Worm (Caenorhabditis elegans) whole organism, midembryonic: ENCODE measurements around the gene tgt-1.

Source experiments
- T22C8.4 ChIP-seq: fragments of 200-800 bp; sonication (Bioruptor generic); IDR thresholded peaks from 2 replicates; pipeline ENCODE4 v1.3.6; 2022; ENCODE audit warnings: missing genetic modification characterization, missing compliant biosample characterization
- cog-1 ChIP-seq: sonication (generic microtip); optimal IDR thresholded peaks from 2 replicates; lab custom pipeline; 2016; ENCODE audit warnings: missing genetic modification characterization, missing compliant biosample characterization
- flt-1 ChIP-seq: fragments of 200-800 bp; sonication (Bioruptor generic); IDR thresholded peaks from 2 replicates; pipeline ENCODE4 v1.3.6; 2022; ENCODE audit warnings: missing genetic modification characterization, missing compliant biosample characterization
- klf-2 ChIP-seq: fragments of 200-800 bp; sonication (Bioruptor generic); conservative IDR thresholded peaks from 2 replicates; pipeline ENCODE4 v1.3.6; 2022; ENCODE audit warnings: missing genetic modification reagents, missing genetic modification characterization, missing compliant biosample characterization
- med-1 ChIP-seq: sonication (generic microtip); optimal IDR thresholded peaks from 2 replicates; lab custom pipeline; 2017; ENCODE audit warnings: missing genetic modification characterization, mild to moderate bottlenecking, missing compliant biosample characterization, antibody characterized with exemption, missing genetic modification reagents; ENCODE audit not compliant: insufficient read depth
- ref-1 ChIP-seq: fragments of 200-800 bp; sonication (Bioruptor generic); conservative IDR thresholded peaks from 2 replicates; pipeline ENCODE4 v1.3.6; 2022; ENCODE audit warnings: missing genetic modification reagents, missing genetic modification characterization, missing compliant biosample characterization
- tab-1 ChIP-seq: fragments of 200-800 bp; sonication (Bioruptor generic); IDR thresholded peaks from 2 replicates; pipeline ENCODE4 v1.3.6; 2022; ENCODE audit warnings: missing genetic modification characterization, missing compliant biosample characterization
- ztf-23 ChIP-seq: fragments of 200-800 bp; sonication (Bioruptor generic); IDR thresholded peaks from 2 replicates; pipeline ENCODE4 v1.3.6; 2022; ENCODE audit warnings: missing genetic modification reagents, missing genetic modification characterization, missing compliant biosample characterization
- ztf-29 ChIP-seq: fragments of 200-800 bp; sonication (Bioruptor generic); IDR thresholded peaks from 2 replicates; pipeline ENCODE4 v1.3.6; 2022; ENCODE audit warnings: missing genetic modification reagents, missing genetic modification characterization, missing compliant biosample characterization

- TF ChIP-seq med-1 (no peak), flt-1 (GFP tag; lab: Robert Waterston, UW) (no peak), klf-2 (no peak), ztf-29 (GFP tag; lab: Robert Waterston, UW) (no peak), ref-1 (no peak), tab-1 (GFP tag; lab: Robert Waterston, UW) (no peak), cog-1 (tag; lab: Kevin White, UChicago) (no peak), T22C8.4 (GFP tag; lab: Robert Waterston, UW) (no peak), ztf-23 (GFP tag; lab: Robert Waterston, UW) (no peak)
Observed at ce11 chrIV:11914260-11914836, 45.3 kb downstream of the tgt-1 start.
